Fruit fly (Drosophila melanogaster) whole organism, prepupa: ENCODE results near the gene Dok.
A peak's percentile ranks its signal among the peaks of the same experiment; 100 is the strongest.

ENCODE experiments used
- CG10631 ChIP-seq: fragments of 200-800 bp; sonication (Bioruptor generic); optimal IDR thresholded peaks from 2 replicates; lab custom pipeline; 2016; ENCODE audit warnings: missing biosample characterization, missing genetic modification characterization
- CG3032 ChIP-seq: fragments of 200-800 bp; optimal IDR thresholded peaks from 2 replicates; lab custom pipeline; 2019; ENCODE audit warnings: missing biosample characterization, mild to moderate bottlenecking, missing genetic modification characterization, moderate library complexity
- CG6163 ChIP-seq: fragments of 200-800 bp; sonication (Bioruptor generic); IDR thresholded peaks from 3 replicates; pipeline ENCODE4 v1.3.6; 2022; ENCODE audit warnings: missing biosample characterization, missing genetic modification characterization
- CG9139 ChIP-seq: fragments of 200-800 bp; sonication (Bioruptor generic); optimal IDR thresholded peaks from 3 replicates; lab custom pipeline; 2017; ENCODE audit warnings: missing biosample characterization, mild to moderate bottlenecking, missing genetic modification characterization
- Hr39 ChIP-seq: fragments of 200-800 bp; sonication (Bioruptor generic); optimal IDR thresholded peaks from 2 replicates; lab custom pipeline; 2016; ENCODE audit warnings: missing biosample characterization, missing genetic modification characterization
- svp ChIP-seq: fragments of 200-800 bp; sonication (Bioruptor generic); peaks from one replicate; lab custom pipeline; 2016; ENCODE audit warnings: missing biosample characterization, missing genetic modification characterization

dm6 chrX:7305753-7306338 is 18.2 kb upstream of the Dok start:
- TF ChIP-seq CG6163 (GFP tag; lab: Robert Waterston, UW) (peak; percentile 87), CG9139 (GFP tag; lab: Kevin White, UChicago) (peak; percentile 90), Hr39 (GFP tag; lab: Kevin White, UChicago) (peak; percentile 89), svp (GFP tag; lab: Kevin White, UChicago) (peak; percentile 90), CG10631 (GFP tag; lab: Kevin White, UChicago) (peak; percentile 91), CG3032 (tag; lab: Kevin White, UChicago) (peak; percentile 92)
